Fruit fly (Drosophila melanogaster): ENCODE results near the gene CG2519.
A peak's percentile ranks its signal among the peaks of the same experiment; 100 is the strongest.

Gene CG2519

DNA sequence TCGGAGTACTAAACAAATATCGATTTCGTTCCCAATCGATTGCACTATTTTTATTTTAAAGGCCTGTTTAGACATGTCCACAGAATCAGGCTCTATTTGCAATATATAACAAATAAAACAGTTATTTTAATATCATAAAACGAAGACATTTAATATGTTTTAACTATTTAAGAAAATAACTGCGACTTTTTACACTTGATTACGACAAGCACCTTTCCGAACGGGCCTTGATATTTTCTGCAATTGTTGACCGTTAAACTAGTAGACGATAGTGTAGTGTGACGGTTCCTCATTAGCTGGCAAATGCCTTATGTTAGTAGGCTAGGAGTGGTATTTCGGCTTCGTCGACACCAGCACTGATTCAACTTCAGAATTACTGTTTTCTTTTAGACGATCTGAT lies 21.0 kb upstream of the CG2519 start, which contains the start of the genes CG2931 and Rheb (continued):
- TF ChIP-seq CG32767 (GFP tag; IDR thresholded peaks at IDR 0.05), result 0 out of 2 replicates have a peak, but pooled peaks have one; percentile 18
- no peak for TF ChIP-seq jing (GFP tag; optimal IDR thresholded peaks at IDR 0.05)
- TF ChIP-seq schlank (tag; optimal IDR thresholded peaks at IDR 0.05), result no peak
- TF ChIP-seq cas (GFP tag; IDR thresholded peaks at IDR 0.05), result peak; percentile 48; the same call in 1 of the 2 replicates
- no peak for TF ChIP-seq Stat92E (GFP tag; optimal IDR thresholded peaks at IDR 0.05)
- no peak for TF ChIP-seq nom (GFP tag; optimal IDR thresholded peaks at IDR 0.05)
- no peak for TF ChIP-seq CG4707 (GFP tag; optimal IDR thresholded peaks at IDR 0.05)
- peak; percentile 48 for TF ChIP-seq tap (tag; optimal IDR thresholded peaks at IDR 0.05)
- TF ChIP-seq CG10321 (GFP tag; IDR thresholded peaks at IDR 0.05), result no peak
- peak; percentile 22 for TF ChIP-seq CG3407 (GFP tag; optimal IDR thresholded peaks at IDR 0.05)
- peak; percentile 30 for TF ChIP-seq lbe (GFP tag; optimal IDR thresholded peaks at IDR 0.05)
- peak; percentile 27 for TF ChIP-seq CTCF (GFP tag; optimal IDR thresholded peaks at IDR 0.05)
- peak; percentile 61; the same call in 1 of the 2 replicates for TF ChIP-seq CG42726 (GFP tag; IDR thresholded peaks at IDR 0.05; ENCODE audit: partially characterized antibody)
- TF ChIP-seq usp (GFP tag; optimal IDR thresholded peaks at IDR 0.05), result no peak
- TF ChIP-seq Bdp1 (GFP tag; optimal IDR thresholded peaks at IDR 0.05), result peak; percentile 28
- peak; percentile 23 for TF ChIP-seq Spps (tag; optimal IDR thresholded peaks at IDR 0.05)
- peak in 1 of 2 experiments; percentile 59 for TF ChIP-seq insv (GFP tag; optimal IDR thresholded peaks at IDR 0.05)
- TF ChIP-seq CG2712 (tag; optimal IDR thresholded peaks at IDR 0.05), result peak; percentile 78
- TF ChIP-seq ERR (GFP tag; optimal IDR thresholded peaks at IDR 0.05), result peak; percentile 24
- TF ChIP-seq CG7928 (GFP tag; optimal IDR thresholded peaks at IDR 0.05), result peak; percentile 15
- no peak for TF ChIP-seq cato (GFP tag; optimal IDR thresholded peaks at IDR 0.05; ENCODE audit: borderline replicate concordance)
- TF ChIP-seq PHDP (tag; optimal IDR thresholded peaks at IDR 0.05), result peak; percentile 75
- peak; percentile 8 for TF ChIP-seq CG6683 (GFP tag; optimal IDR thresholded peaks at IDR 0.05)
- no peak for TF ChIP-seq Ravus (GFP tag; IDR thresholded peaks at IDR 0.05)
- peak; percentile 58 for TF ChIP-seq CG10979 (tag; optimal IDR thresholded peaks at IDR 0.05)
- TF ChIP-seq CG7556 (GFP tag; optimal IDR thresholded peaks at IDR 0.05), result peak; percentile 20
- TF ChIP-seq kni (GFP tag; optimal IDR thresholded peaks at IDR 0.05), result no peak
- peak; percentile 69 for TF ChIP-seq NfI (GFP tag; optimal IDR thresholded peaks at IDR 0.05)
- TF ChIP-seq CG10654 (GFP tag; optimal IDR thresholded peaks at IDR 0.05), result peak; percentile 56
- TF ChIP-seq Rx (GFP tag; IDR thresholded peaks at IDR 0.05), result peak; percentile 41
- TF ChIP-seq CG17385 (GFP tag; optimal IDR thresholded peaks at IDR 0.05), result peak; percentile 45
- TF ChIP-seq CG3726 (GFP tag; IDR thresholded peaks at IDR 0.05), result no peak
- no peak for TF ChIP-seq dati (GFP tag; IDR thresholded peaks at IDR 0.05)
- TF ChIP-seq bowl (GFP tag; IDR thresholded peaks at IDR 0.05), result no peak
- no peak for TF ChIP-seq CG15011 (GFP tag; optimal IDR thresholded peaks at IDR 0.05)
- no peak for TF ChIP-seq BtbVII (GFP tag; optimal IDR thresholded peaks at IDR 0.05)
- no peak for TF ChIP-seq bigmax (GFP tag; optimal IDR thresholded peaks at IDR 0.05)
- TF ChIP-seq Hr78 (GFP tag; optimal IDR thresholded peaks at IDR 0.05), result no peak
- peak; percentile 42 for TF ChIP-seq vfl (GFP tag; optimal IDR thresholded peaks at IDR 0.05)
- no peak for TF ChIP-seq CG11398 (GFP tag; optimal IDR thresholded peaks at IDR 0.05)
- TF ChIP-seq CG6654 (GFP tag; optimal IDR thresholded peaks at IDR 0.05), result no peak
- peak; percentile 68 for TF ChIP-seq CG34224 (GFP tag; IDR thresholded peaks at IDR 0.05; ENCODE audit: partially characterized antibody)
- peak; percentile 8 for TF ChIP-seq CG11723 (GFP tag; optimal IDR thresholded peaks at IDR 0.05)
- no peak for TF ChIP-seq Eip74EF (GFP tag; optimal IDR thresholded peaks at IDR 0.05)
- no peak for TF ChIP-seq pros (GFP tag; optimal IDR thresholded peaks at IDR 0.05)
- TF ChIP-seq CG12155 (GFP tag; optimal IDR thresholded peaks at IDR 0.05), result peak; percentile 71
- peak; percentile 71 for TF ChIP-seq Sin3A (optimal IDR thresholded peaks at IDR 0.05)
- peak; percentile 81 for TF ChIP-seq CG15514 (GFP tag; optimal IDR thresholded peaks at IDR 0.05)
- no peak for TF ChIP-seq CG6254 (GFP tag; optimal IDR thresholded peaks at IDR 0.05)
- peak; percentile 49 for TF ChIP-seq CG10543 (GFP tag; optimal IDR thresholded peaks at IDR 0.05)

Measured in whole organism, embryonic.